Worm (Caenorhabditis elegans) whole organism, L2 larva: ENCODE measurements around the gene cnt-1.
A peak's percentile ranks its signal among the peaks of the same experiment; 100 is the strongest.

Experiments
- C34F6.9 ChIP-seq: fragments of 150-350 bp; optimal IDR thresholded peaks from 2 replicates; lab custom pipeline; 2014; ENCODE audit warnings: missing biosample characterization, missing genetic modification characterization
- F13H6.1 ChIP-seq: sonication (generic microtip); optimal IDR thresholded peaks from 2 replicates; lab custom pipeline; 2016; ENCODE audit warnings: missing genetic modification characterization, missing compliant biosample characterization
- Y55F3AM.14 ChIP-seq: fragments of 200-800 bp; sonication (Bioruptor generic); optimal IDR thresholded peaks from 2 replicates; lab custom pipeline; 2018; ENCODE audit warnings: mild to moderate bottlenecking, missing genetic modification characterization, missing compliant biosample characterization
- alr-1 ChIP-seq: fragments of 150-350 bp; optimal IDR thresholded peaks from 2 replicates; lab custom pipeline; 2014; ENCODE audit warnings: missing biosample characterization, missing genetic modification characterization
- aly-2 ChIP-seq: fragments of 150-350 bp; optimal IDR thresholded peaks from 2 replicates; lab custom pipeline; 2014; ENCODE audit warnings: missing biosample characterization, missing genetic modification characterization
- ama-1 ChIP-seq: fragments of 150-350 bp; optimal IDR thresholded peaks from 2 replicates; lab custom pipeline; 2018; ENCODE audit warnings: inconsistent platforms
- ceh-16 ChIP-seq: fragments of 150-350 bp; optimal IDR thresholded peaks from 2 replicates; lab custom pipeline; 2014; ENCODE audit warnings: missing biosample characterization, missing genetic modification characterization
- ceh-82 ChIP-seq: fragments of 150-350 bp; optimal IDR thresholded peaks from 2 replicates; lab custom pipeline; 2014; ENCODE audit warnings: missing biosample characterization, missing genetic modification characterization
- crh-2 ChIP-seq: sonication (generic microtip); optimal IDR thresholded peaks from 2 replicates; lab custom pipeline; 2017; ENCODE audit warnings: missing biosample characterization, missing genetic modification characterization
- dmd-4 ChIP-seq: sonication (generic microtip); optimal IDR thresholded peaks from 2 replicates; lab custom pipeline; 2017; ENCODE audit warnings: missing biosample characterization, missing genetic modification characterization
- elt-1 ChIP-seq: fragments of 150-350 bp; optimal IDR thresholded peaks from 2 replicates; lab custom pipeline; 2014; ENCODE audit warnings: missing biosample characterization, missing genetic modification characterization
- elt-3 ChIP-seq: sonication (generic microtip); optimal IDR thresholded peaks from 2 replicates; lab custom pipeline; 2017; ENCODE audit warnings: missing biosample characterization, missing genetic modification characterization
- fos-1 ChIP-seq: fragments of 150-350 bp; optimal IDR thresholded peaks from 2 replicates; lab custom pipeline; 2014; ENCODE audit warnings: missing biosample characterization, missing genetic modification characterization
- gmeb-1 ChIP-seq: fragments of 150-350 bp; optimal IDR thresholded peaks from 2 replicates; lab custom pipeline; 2014; ENCODE audit warnings: missing biosample characterization, missing genetic modification characterization
- lin-39 ChIP-seq: fragments of 150-350 bp; optimal IDR thresholded peaks from 2 replicates; lab custom pipeline; 2014; ENCODE audit warnings: missing biosample characterization, missing genetic modification reagents, missing genetic modification characterization
- lsy-2 ChIP-seq, 2 experiments: fragments of 150-350 bp in 1 of 2; sonication (generic microtip) in 1 of 2; optimal IDR thresholded peaks; 2 replicates each; lab custom pipeline; 2014 to 2017; ENCODE audit warnings: missing biosample characterization in 2 of 2, missing genetic modification characterization in 2 of 2
- mab-5 ChIP-seq: fragments of 150-350 bp; optimal IDR thresholded peaks from 2 replicates; lab custom pipeline; 2014; ENCODE audit warnings: missing biosample characterization, missing genetic modification characterization
- mdl-1 ChIP-seq, 2 experiments: fragments of 150-350 bp in 1 of 2; sonication (generic microtip) in 1 of 2; optimal IDR thresholded peaks; 2 replicates each; lab custom pipeline; 2017; ENCODE audit warnings: missing biosample characterization in 2 of 2, missing genetic modification characterization in 2 of 2
- nhr-10 ChIP-seq: sonication (generic microtip); optimal IDR thresholded peaks from 2 replicates; lab custom pipeline; 2017; ENCODE audit warnings: missing biosample characterization, missing genetic modification characterization
- nhr-11 ChIP-seq: fragments of 150-350 bp; optimal IDR thresholded peaks from 2 replicates; lab custom pipeline; 2014; ENCODE audit warnings: missing biosample characterization, missing genetic modification characterization
- nhr-129 ChIP-seq: fragments of 150-350 bp; optimal IDR thresholded peaks from 2 replicates; lab custom pipeline; 2014; ENCODE audit warnings: missing biosample characterization, missing genetic modification characterization
- nhr-21 ChIP-seq: fragments of 150-350 bp; optimal IDR thresholded peaks from 2 replicates; lab custom pipeline; 2014; ENCODE audit warnings: missing biosample characterization, missing genetic modification characterization
- nhr-237 ChIP-seq: fragments of 150-350 bp; optimal IDR thresholded peaks from 2 replicates; lab custom pipeline; 2014; ENCODE audit warnings: missing biosample characterization, missing genetic modification characterization
- nhr-6 ChIP-seq: fragments of 150-350 bp; optimal IDR thresholded peaks from 2 replicates; lab custom pipeline; 2014; ENCODE audit warnings: missing biosample characterization, missing genetic modification characterization
- nhr-77 ChIP-seq: fragments of 150-350 bp; optimal IDR thresholded peaks from 2 replicates; lab custom pipeline; 2014; ENCODE audit warnings: missing biosample characterization, missing genetic modification characterization
- peb-1 ChIP-seq: fragments of 150-350 bp; optimal IDR thresholded peaks from 2 replicates; lab custom pipeline; 2014; ENCODE audit warnings: missing biosample characterization, missing genetic modification characterization
- sma-3 ChIP-seq: sonication (generic microtip); optimal IDR thresholded peaks from 2 replicates; lab custom pipeline; 2016; ENCODE audit warnings: missing genetic modification reagents, missing genetic modification characterization, missing compliant biosample characterization
- sma-9 ChIP-seq, 2 experiments: fragments of 150-350 bp in 1 of 2; sonication (generic microtip) in 1 of 2; optimal IDR thresholded peaks; 2 replicates each; lab custom pipeline; 2014 to 2016; ENCODE audit warnings: missing genetic modification characterization in 2 of 2, mild to moderate bottlenecking in 1 of 2, missing biosample characterization in 1 of 2, missing compliant biosample characterization in 1 of 2, missing genetic modification reagents in 1 of 2, moderate library complexity in 1 of 2
- unc-39 ChIP-seq: fragments of 150-350 bp; optimal IDR thresholded peaks from 2 replicates; lab custom pipeline; 2014; ENCODE audit warnings: missing biosample characterization, missing genetic modification characterization
- unc-55 ChIP-seq: fragments of 150-350 bp; sonication (generic microtip); optimal IDR thresholded peaks from 3 replicates; lab custom pipeline; 2014; ENCODE audit warnings: missing biosample characterization, missing genetic modification reagents, missing genetic modification characterization
- zag-1 ChIP-seq: fragments of 150-350 bp; optimal IDR thresholded peaks from 2 replicates; lab custom pipeline; 2014; ENCODE audit warnings: missing biosample characterization, missing genetic modification characterization
- ztf-1 ChIP-seq: fragments of 200-800 bp; sonication (Bioruptor generic); conservative IDR thresholded peaks from 2 replicates; pipeline ENCODE4 v1.3.6; 2022; ENCODE audit warnings: missing genetic modification characterization, missing compliant biosample characterization
- ztf-11 ChIP-seq: sonication (generic microtip); optimal IDR thresholded peaks from 2 replicates; lab custom pipeline; 2017; ENCODE audit warnings: missing biosample characterization, missing genetic modification characterization

cnt-1 gene

DNA sequence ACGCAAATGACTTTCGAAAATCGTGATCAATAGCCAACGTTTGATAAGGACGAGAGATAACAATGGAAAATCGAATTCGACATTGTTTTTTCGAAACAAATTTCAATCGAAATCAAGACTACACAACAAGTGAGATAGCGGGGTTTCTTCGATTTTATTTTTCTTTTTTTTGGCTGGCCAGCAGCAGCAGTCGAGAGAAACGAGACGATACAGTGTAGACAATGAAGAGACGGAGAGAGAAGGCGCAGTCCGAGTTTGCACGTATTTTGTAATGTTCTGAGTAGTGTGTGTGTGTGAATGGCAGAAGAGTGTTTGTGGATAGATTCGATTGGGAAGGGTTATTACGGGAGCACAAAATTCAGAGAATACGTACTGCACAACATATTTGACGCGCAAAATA, 48.5 kb downstream of the cnt-1 start (continued):
- no peak for TF ChIP-seq mab-5
- no peak for TF ChIP-seq elt-3 (tag; lab: Kevin White, UChicago)
- no peak for TF ChIP-seq ceh-16
- no peak for TF ChIP-seq ceh-82
- no peak for TF ChIP-seq peb-1 (tag; lab: Kevin White, UChicago)
- no peak for TF ChIP-seq nhr-237 (tag; lab: Kevin White, UChicago)

DNA sequence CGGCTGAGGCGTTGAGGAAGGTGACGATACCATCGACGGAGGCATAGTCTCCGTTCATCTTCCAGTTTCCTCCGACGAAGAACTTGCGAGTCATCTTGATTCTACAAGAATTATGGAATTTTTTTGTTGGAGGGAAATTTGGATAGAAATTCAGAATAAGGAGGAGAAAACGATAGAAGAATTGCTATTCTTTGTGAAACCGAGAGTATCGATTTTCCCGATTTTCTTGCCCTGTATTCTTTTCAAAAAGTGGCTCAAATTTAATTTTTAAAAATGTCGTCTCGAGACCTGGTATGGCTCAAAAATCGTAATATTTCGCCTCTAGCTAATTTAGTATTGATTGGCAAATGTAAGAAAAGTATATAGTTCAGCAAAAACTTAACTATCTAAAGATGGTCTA, 49.6 kb downstream of the cnt-1 start, which contains the start of gene tpi-1:
Gene tpi-1 (minus strand): TSS at position 101 of the 400 bp plus-strand sequence.
- TF ChIP-seq elt-1: no peak
- no peak for TF ChIP-seq ztf-11 (tag; lab: Kevin White, UChicago)
- TF ChIP-seq F13H6.1 (tag; lab: Kevin White, UChicago): no peak
- TF ChIP-seq nhr-10 (tag; lab: Kevin White, UChicago): no peak
- no peak for TF ChIP-seq C34F6.9
- TF ChIP-seq lin-39 (tag; lab: Kevin White, UChicago): no peak

ce11 chrII:12036516-12036915, 52.2 kb downstream of the cnt-1 start, which contains the start of gene cyn-16:
Gene cyn-16, minus strand, starts transcription at chrII:12036742.
- no peak for TF ChIP-seq dmd-4
- TF ChIP-seq ama-1 (lab: Kevin White, UChicago): peak; percentile 13

- no peak for TF ChIP-seq aly-2
- TF ChIP-seq elt-3 (tag; lab: Kevin White, UChicago): no peak
- TF ChIP-seq sma-3 (GFP tag; lab: Kevin White, UChicago): no peak
- TF ChIP-seq lin-39 (tag; lab: Kevin White, UChicago): no peak
Observed at ce11 chrII:12036075-12036474, 52.6 kb downstream of the cnt-1 start.

ce11 chrII:12028707-12029106, 60.0 kb downstream of the cnt-1 start:
- TF ChIP-seq F13H6.1 (tag; lab: Kevin White, UChicago) (no peak), mab-5 (no peak)

DNA sequence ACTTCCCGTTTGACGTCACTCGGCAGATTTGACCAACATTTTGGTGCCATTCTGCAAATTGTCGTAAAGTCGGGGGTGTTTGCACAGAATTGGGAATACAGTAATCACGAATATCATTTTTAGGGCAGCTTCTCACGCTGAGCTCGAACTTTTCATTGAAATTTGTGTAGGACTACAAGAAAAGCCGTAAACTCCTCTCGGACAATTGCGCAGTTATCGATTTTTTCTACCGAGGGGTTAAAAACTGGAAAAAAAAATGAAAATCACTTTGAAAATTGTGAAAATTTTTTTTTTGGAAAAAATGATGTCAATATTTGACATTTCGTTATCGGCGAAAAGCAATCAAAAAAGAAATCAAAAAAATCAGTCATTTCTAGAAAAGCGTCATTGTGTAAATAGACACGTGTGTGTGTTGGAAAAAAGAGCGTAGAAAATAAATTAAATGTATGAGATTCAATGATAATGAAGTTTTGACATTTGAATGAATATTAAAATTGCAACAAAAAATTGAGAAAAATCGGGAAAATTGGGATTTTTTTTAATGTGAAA, 60.9 kb downstream of the cnt-1 start, which contains the start of gene Y17G7B.8:
Gene Y17G7B.8 (minus strand): TSS at position 51 of the 549 bp plus-strand sequence.
- no peak for TF ChIP-seq nhr-129
- TF ChIP-seq nhr-21 (tag; lab: Kevin White, UChicago): no peak
- TF ChIP-seq dmd-4: no peak
- TF ChIP-seq sma-9 (GFP tag; optimal IDR thresholded peaks at IDR 0.05; lab: Kevin White, UChicago): no peak
- TF ChIP-seq sma-9 (tag; optimal IDR thresholded peaks at IDR 0.05; lab: Kevin White, UChicago): no peak
- TF ChIP-seq ztf-1 (GFP tag; lab: Robert Waterston, UW): no peak
- no peak for TF ChIP-seq unc-55 (GFP tag; lab: Kevin White, UChicago)
- no peak for TF ChIP-seq lsy-2 (tag; optimal IDR thresholded peaks at IDR 0.05; lab: Kevin White, UChicago)
- TF ChIP-seq nhr-77: no peak
- TF ChIP-seq fos-1 (tag; lab: Kevin White, UChicago): peak; percentile 98
- TF ChIP-seq mdl-1 (tag; optimal IDR thresholded peaks at IDR 0.05; lab: Kevin White, UChicago): no peak
- no peak for TF ChIP-seq lin-39 (tag; lab: Kevin White, UChicago)
- TF ChIP-seq ceh-82: no peak
- peak; percentile 22 for TF ChIP-seq gmeb-1 (tag; lab: Kevin White, UChicago)
- TF ChIP-seq zag-1 (tag; lab: Kevin White, UChicago): no peak
- TF ChIP-seq ceh-16: no peak
- TF ChIP-seq ztf-11 (tag; lab: Kevin White, UChicago): no peak
- no peak for TF ChIP-seq Y55F3AM.14 (GFP tag; lab: Kevin White, UChicago)
- TF ChIP-seq nhr-6 (tag; lab: Kevin White, UChicago): no peak
- peak; percentile 69 for TF ChIP-seq crh-2 (tag; lab: Kevin White, UChicago)
- no peak for TF ChIP-seq unc-39 (tag; lab: Kevin White, UChicago)
- no peak for TF ChIP-seq mab-5
- TF ChIP-seq nhr-11 (tag; lab: Kevin White, UChicago): no peak
- TF ChIP-seq alr-1 (tag; lab: Kevin White, UChicago): no peak
